Worm (Caenorhabditis elegans) whole organism, L4 larva: ENCODE measurements around the gene eelo-2.

Experiments used
- D1046.2 ChIP-seq: fragments of 200-800 bp; sonication (Bioruptor generic); IDR thresholded peaks from 2 replicates; pipeline ENCODE4 v1.3.6; 2022; ENCODE audit warnings: missing genetic modification characterization, missing compliant biosample characterization
- F37D6.2 ChIP-seq: sonication (generic microtip); optimal IDR thresholded peaks from 2 replicates; lab custom pipeline; 2016; ENCODE audit warnings: mild to moderate bottlenecking, missing genetic modification characterization, missing compliant biosample characterization
- T26A8.4 ChIP-seq: fragments of 200-800 bp; sonication (Bioruptor generic); IDR thresholded peaks from 2 replicates; pipeline ENCODE4 v1.3.6; 2022; ENCODE audit warnings: missing genetic modification characterization, missing compliant biosample characterization
- Y5F2A.4 ChIP-seq: fragments of 200-800 bp; sonication (Bioruptor generic); optimal IDR thresholded peaks from 2 replicates; lab custom pipeline; 2018; ENCODE audit warnings: mild to moderate bottlenecking, missing genetic modification characterization, missing compliant biosample characterization
- ZK337.2 ChIP-seq: fragments of 200-800 bp; sonication (Bioruptor generic); IDR thresholded peaks from 2 replicates; pipeline ENCODE4 v1.3.6; 2022; ENCODE audit warnings: missing genetic modification reagents, missing genetic modification characterization, missing compliant biosample characterization
- ama-1 ChIP-seq: fragments of 150-350 bp; optimal IDR thresholded peaks from 2 replicates; lab custom pipeline; 2014; ENCODE audit warnings: inconsistent platforms, mixed read lengths
- attf-4 ChIP-seq: sonication (generic microtip); optimal IDR thresholded peaks from 3 replicates; lab custom pipeline; 2017; ENCODE audit warnings: missing biosample characterization, missing genetic modification characterization
- ceh-20 ChIP-seq: fragments of 200-800 bp; sonication (Bioruptor generic); IDR thresholded peaks from 2 replicates; pipeline ENCODE4 v1.3.6; 2022; ENCODE audit warnings: missing genetic modification reagents, missing genetic modification characterization, missing compliant biosample characterization
- ceh-28 ChIP-seq: fragments of 150-350 bp; optimal IDR thresholded peaks from 2 replicates; lab custom pipeline; 2014; ENCODE audit warnings: missing biosample characterization, missing genetic modification reagents, missing genetic modification characterization
- ceh-32 ChIP-seq: sonication (generic microtip); optimal IDR thresholded peaks from 2 replicates; lab custom pipeline; 2016; ENCODE audit warnings: mild to moderate bottlenecking, missing genetic modification characterization, missing compliant biosample characterization; ENCODE audit not compliant: poor library complexity
- ceh-82 ChIP-seq: sonication (generic microtip); optimal IDR thresholded peaks from 2 replicates; lab custom pipeline; 2017; ENCODE audit warnings: missing biosample characterization, missing genetic modification characterization
- ctbp-1 ChIP-seq: fragments of 200-800 bp; sonication (Bioruptor generic); IDR thresholded peaks from 2 replicates; pipeline ENCODE4 v1.3.6; 2022; ENCODE audit warnings: missing genetic modification reagents, missing genetic modification characterization, missing compliant biosample characterization
- daf-12 ChIP-seq: fragments of 150-350 bp; optimal IDR thresholded peaks from 2 replicates; lab custom pipeline; 2014; ENCODE audit warnings: missing biosample characterization, missing genetic modification reagents, missing genetic modification characterization
- daf-16 ChIP-seq, 3 experiments: sonication (generic microtip); optimal IDR thresholded peaks; 2 replicates each; lab custom pipeline; 2016 to 2017; ENCODE audit warnings: missing genetic modification characterization in 3 of 3, missing genetic modification reagents in 3 of 3, mild to moderate bottlenecking in 2 of 3, missing compliant biosample characterization in 2 of 3, missing biosample characterization in 1 of 3, moderate library complexity in 1 of 3
- gei-8 ChIP-seq: fragments of 200-800 bp; sonication (Bioruptor generic); optimal IDR thresholded peaks from 2 replicates; lab custom pipeline; 2018; ENCODE audit warnings: mild to moderate bottlenecking, missing genetic modification characterization, missing compliant biosample characterization
- hlh-30 ChIP-seq: sonication (generic microtip); optimal IDR thresholded peaks from 2 replicates; lab custom pipeline; 2017; ENCODE audit warnings: antibody characterized with exemption, mild to moderate bottlenecking, missing genetic modification characterization, missing compliant biosample characterization; ENCODE audit not compliant: insufficient read depth
- hmg-1.1 ChIP-seq: fragments of 200-800 bp; sonication (Bioruptor generic); IDR thresholded peaks from 2 replicates; pipeline ENCODE4 v1.3.6; 2022; ENCODE audit warnings: missing genetic modification reagents, missing genetic modification characterization, missing compliant biosample characterization
- lim-7 ChIP-seq: fragments of 200-800 bp; sonication (Bioruptor generic); IDR thresholded peaks from 2 replicates; pipeline ENCODE4 v1.3.6; 2022; ENCODE audit warnings: missing genetic modification characterization, missing compliant biosample characterization
- lin-1 ChIP-seq: fragments of 200-800 bp; sonication (Bioruptor generic); IDR thresholded peaks from 2 replicates; pipeline ENCODE4 v1.3.6; 2022; ENCODE audit warnings: missing genetic modification reagents, missing genetic modification characterization, missing compliant biosample characterization
- lin-15B ChIP-seq: fragments of 150-350 bp; sonication (generic microtip); optimal IDR thresholded peaks from 3 replicates; lab custom pipeline; 2014; ENCODE audit warnings: missing biosample characterization, missing genetic modification characterization
- lin-38 ChIP-seq: fragments of 200-800 bp; sonication (Bioruptor generic); IDR thresholded peaks from 2 replicates; pipeline ENCODE4 v1.3.6; 2022; ENCODE audit warnings: missing genetic modification reagents, missing genetic modification characterization, missing compliant biosample characterization
- lir-3 ChIP-seq: sonication (generic microtip); optimal IDR thresholded peaks from 2 replicates; lab custom pipeline; 2016; ENCODE audit warnings: mild to moderate bottlenecking, missing genetic modification characterization, missing compliant biosample characterization
- lsy-2 ChIP-seq, 2 experiments: fragments of 150-350 bp in 1 of 2; sonication (generic microtip) in 1 of 2; optimal IDR thresholded peaks; 2 replicates each; lab custom pipeline; 2014 to 2017; ENCODE audit warnings: missing biosample characterization in 2 of 2, missing genetic modification characterization in 2 of 2
- madf-5 ChIP-seq, 2 experiments: fragments of 200-800 bp; sonication (Bioruptor generic); IDR thresholded peaks; 2 replicates each; pipeline ENCODE4 v1.3.6; 2022; ENCODE audit warnings: missing compliant biosample characterization in 2 of 2, missing genetic modification characterization in 2 of 2
- nhr-102 ChIP-seq: sonication (generic microtip); optimal IDR thresholded peaks from 2 replicates; lab custom pipeline; 2016; ENCODE audit warnings: mild to moderate bottlenecking, missing genetic modification characterization, moderate library complexity, missing compliant biosample characterization
- nhr-11 ChIP-seq: fragments of 150-350 bp; optimal IDR thresholded peaks from 2 replicates; lab custom pipeline; 2014; ENCODE audit warnings: missing biosample characterization, missing genetic modification characterization
- nhr-28 ChIP-seq: fragments of 150-350 bp; optimal IDR thresholded peaks from 2 replicates; lab custom pipeline; 2014; ENCODE audit warnings: missing biosample characterization, missing genetic modification characterization
- nhr-41 ChIP-seq: fragments of 200-800 bp; sonication (Bioruptor generic); IDR thresholded peaks from 2 replicates; pipeline ENCODE4 v1.3.6; 2022; ENCODE audit warnings: missing genetic modification reagents, missing genetic modification characterization, missing compliant biosample characterization
- nhr-42 ChIP-seq: fragments of 200-800 bp; sonication (Bioruptor generic); IDR thresholded peaks from 2 replicates; pipeline ENCODE4 v1.3.6; 2022; ENCODE audit warnings: missing genetic modification characterization, missing compliant biosample characterization
- nhr-6 ChIP-seq: fragments of 150-350 bp; optimal IDR thresholded peaks from 2 replicates; lab custom pipeline; 2014; ENCODE audit warnings: missing biosample characterization, missing genetic modification characterization
- nhr-77 ChIP-seq: fragments of 150-350 bp; optimal IDR thresholded peaks from 2 replicates; lab custom pipeline; 2014; ENCODE audit warnings: missing biosample characterization, missing genetic modification characterization
- php-3 ChIP-seq: fragments of 200-800 bp; sonication (Bioruptor generic); IDR thresholded peaks from 2 replicates; pipeline ENCODE4 v1.3.6; 2022; ENCODE audit warnings: missing genetic modification reagents, missing genetic modification characterization, missing compliant biosample characterization
- pqm-1 ChIP-seq: sonication (generic microtip); optimal IDR thresholded peaks from 2 replicates; lab custom pipeline; 2017; ENCODE audit warnings: missing biosample characterization, missing genetic modification characterization
- rbr-2 ChIP-seq: sonication (generic microtip); optimal IDR thresholded peaks from 2 replicates; lab custom pipeline; 2016; ENCODE audit warnings: missing genotype, missing genetic modification characterization, missing compliant biosample characterization
- set-16 ChIP-seq: fragments of 200-800 bp; sonication (Bioruptor generic); IDR thresholded peaks from 2 replicates; pipeline ENCODE4 v1.3.6; 2022; ENCODE audit warnings: missing genetic modification reagents, missing genetic modification characterization, missing compliant biosample characterization
- snpc-1.2 ChIP-seq: fragments of 200-800 bp; sonication (Bioruptor generic); IDR thresholded peaks from 2 replicates; pipeline ENCODE4 v1.3.6; 2022; ENCODE audit warnings: missing genetic modification reagents, missing genetic modification characterization, missing compliant biosample characterization
- spr-1 ChIP-seq: sonication (generic microtip); optimal IDR thresholded peaks from 2 replicates; lab custom pipeline; 2016; ENCODE audit warnings: mild to moderate bottlenecking, missing genetic modification characterization, missing compliant biosample characterization
- spr-3 ChIP-seq: fragments of 200-800 bp; sonication (Bioruptor generic); optimal IDR thresholded peaks from 2 replicates; lab custom pipeline; 2018; ENCODE audit warnings: mild to moderate bottlenecking, missing genetic modification characterization, missing compliant biosample characterization
- unc-39 ChIP-seq: sonication (generic microtip); optimal IDR thresholded peaks from 2 replicates; lab custom pipeline; 2017; ENCODE audit warnings: missing biosample characterization, missing genetic modification characterization
- zag-1 ChIP-seq: fragments of 150-350 bp; optimal IDR thresholded peaks from 2 replicates; lab custom pipeline; 2014; ENCODE audit warnings: missing biosample characterization, missing genetic modification characterization
- zfp-2 ChIP-seq: sonication (generic microtip); optimal IDR thresholded peaks from 2 replicates; lab custom pipeline; 2016; ENCODE audit warnings: mild to moderate bottlenecking, missing genetic modification characterization, missing compliant biosample characterization
- ztf-11 ChIP-seq: fragments of 150-350 bp; optimal IDR thresholded peaks from 2 replicates; lab custom pipeline; 2014; ENCODE audit warnings: missing biosample characterization, missing genetic modification characterization

Gene eelo-2

ce11 chrIV:17277459-17278173 lies 27.7 kb downstream of the eelo-2 start (continued):
- TF ChIP-seq Y5F2A.4 (GFP tag; lab: Kevin White, UChicago) (no peak), attf-4 (tag; lab: Kevin White, UChicago) (no peak), ZK337.2 (GFP tag; lab: Robert Waterston, UW) (no peak), spr-3 (GFP tag; lab: Kevin White, UChicago) (no peak), daf-16 (GFP tag; optimal IDR thresholded peaks at IDR 0.05; lab: Kevin White, UChicago) (peak in 1 of 2 experiments; percentile 29), daf-16 (tag; optimal IDR thresholded peaks at IDR 0.05; lab: Kevin White, UChicago) (peak; percentile 74), nhr-77 (no peak), php-3 (no peak; the same call in 1 of the 2 replicates), spr-1 (no peak), zag-1 (tag; lab: Kevin White, UChicago) (no peak), nhr-6 (no peak), lin-15B (tag; lab: Kevin White, UChicago) (no peak), madf-5 (GFP tag; IDR thresholded peaks at IDR 0.05; lab: Robert Waterston, UW) (0 out of 4 replicates have a peak, but pooled peaks of 1 of the 2 experiments have one; percentile 69), ceh-32 (tag; lab: Kevin White, UChicago) (no peak), ceh-82 (no peak), nhr-41 (GFP tag; lab: Robert Waterston, UW) (no peak), ama-1 (lab: Kevin White, UChicago) (no peak), set-16 (GFP tag; lab: Robert Waterston, UW) (no peak), rbr-2 (tag; lab: Kevin White, UChicago) (no peak), snpc-1.2 (GFP tag; lab: Robert Waterston, UW) (peak; percentile 65; the same call in 1 of the 2 replicates), nhr-28 (no peak), lsy-2 (tag; optimal IDR thresholded peaks at IDR 0.05; lab: Kevin White, UChicago) (no peak), lin-38 (GFP tag; lab: Robert Waterston, UW) (no peak), T26A8.4 (GFP tag; lab: Robert Waterston, UW) (0 out of 2 replicates have a peak, but pooled peaks have one; percentile 6), lin-1 (GFP tag; lab: Robert Waterston, UW) (no peak), hmg-1.1 (GFP tag; lab: Robert Waterston, UW) (no peak), ceh-20 (GFP tag; lab: Robert Waterston, UW) (no peak), lir-3 (tag; lab: Kevin White, UChicago) (no peak), ctbp-1 (GFP tag; lab: Robert Waterston, UW) (no peak), zfp-2 (no peak), lim-7 (no peak), D1046.2 (GFP tag; lab: Robert Waterston, UW) (no peak), unc-39 (tag; lab: Kevin White, UChicago) (no peak), nhr-102 (no peak), F37D6.2 (tag; lab: Kevin White, UChicago) (no peak), hlh-30 (tag; lab: Kevin White, UChicago) (peak; percentile 12), nhr-42 (GFP tag; lab: Robert Waterston, UW) (no peak), gei-8 (GFP tag; lab: Kevin White, UChicago) (no peak), nhr-11 (tag; lab: Kevin White, UChicago) (no peak), daf-12 (tag; lab: Kevin White, UChicago) (no peak), pqm-1 (no peak), ceh-28 (tag; lab: Kevin White, UChicago) (no peak), ztf-11 (tag; lab: Kevin White, UChicago) (no peak)
